Worm (Caenorhabditis elegans) whole organism, late embryonic: ENCODE results near the gene str-246.

Experiments used
- C08G9.2 ChIP-seq: sonication (generic microtip); optimal IDR thresholded peaks from 2 replicates; lab custom pipeline; 2016; ENCODE audit warnings: mild to moderate bottlenecking, missing genetic modification characterization, moderate library complexity, missing compliant biosample characterization
- F13H6.1 ChIP-seq: sonication (generic microtip); optimal IDR thresholded peaks from 2 replicates; lab custom pipeline; 2016; ENCODE audit warnings: missing genetic modification characterization, missing compliant biosample characterization
- K02D7.2 ChIP-seq: sonication (generic microtip); optimal IDR thresholded peaks from 2 replicates; lab custom pipeline; 2017; ENCODE audit warnings: mild to moderate bottlenecking, missing genetic modification characterization, missing compliant biosample characterization
- Y22D7AL.16 ChIP-seq: sonication (generic microtip); optimal IDR thresholded peaks from 2 replicates; lab custom pipeline; 2016; ENCODE audit warnings: missing genetic modification characterization, missing compliant biosample characterization
- ahr-1 ChIP-seq: sonication (generic microtip); optimal IDR thresholded peaks from 2 replicates; lab custom pipeline; 2016; ENCODE audit warnings: missing genetic modification characterization, missing compliant biosample characterization
- ceh-18 ChIP-seq: sonication (generic microtip); optimal IDR thresholded peaks from 2 replicates; lab custom pipeline; 2016; ENCODE audit warnings: missing genetic modification characterization, missing compliant biosample characterization
- ceh-19 ChIP-seq: fragments of 200-800 bp; sonication (Bioruptor generic); optimal IDR thresholded peaks from 2 replicates; lab custom pipeline; 2018; ENCODE audit warnings: mild to moderate bottlenecking, missing genetic modification characterization, missing compliant biosample characterization
- ceh-2 ChIP-seq: sonication (generic microtip); optimal IDR thresholded peaks from 2 replicates; lab custom pipeline; 2016; ENCODE audit warnings: missing genotype, missing genetic modification characterization, missing compliant biosample characterization
- ceh-24 ChIP-seq: sonication (generic microtip); optimal IDR thresholded peaks from 2 replicates; lab custom pipeline; 2016; ENCODE audit warnings: mild to moderate bottlenecking, missing genetic modification characterization, missing compliant biosample characterization
- ceh-30 ChIP-seq: fragments of 150-350 bp; optimal IDR thresholded peaks from 2 replicates; lab custom pipeline; 2014; ENCODE audit warnings: missing biosample characterization, missing genetic modification characterization
- ceh-45 ChIP-seq: fragments of 200-800 bp; sonication (Bioruptor generic); IDR thresholded peaks from 2 replicates; pipeline ENCODE4 v1.3.6; 2022; ENCODE audit warnings: missing genetic modification reagents, missing genetic modification characterization, missing compliant biosample characterization
- ceh-48 ChIP-seq: sonication (generic microtip); optimal IDR thresholded peaks from 2 replicates; lab custom pipeline; 2016; ENCODE audit warnings: missing genetic modification characterization, inconsistent platforms, missing compliant biosample characterization
- ceh-6 ChIP-seq: fragments of 200-800 bp; sonication (Bioruptor generic); optimal IDR thresholded peaks from 2 replicates; lab custom pipeline; 2018; ENCODE audit warnings: mild to moderate bottlenecking, missing genetic modification characterization, missing compliant biosample characterization
- che-1 ChIP-seq: sonication (generic microtip); optimal IDR thresholded peaks from 2 replicates; lab custom pipeline; 2016; ENCODE audit warnings: mild to moderate bottlenecking, missing genetic modification characterization, missing compliant biosample characterization
- dmd-4 ChIP-seq: sonication (generic microtip); optimal IDR thresholded peaks from 2 replicates; lab custom pipeline; 2016; ENCODE audit warnings: borderline replicate concordance, missing genetic modification characterization, missing compliant biosample characterization
- elt-2 ChIP-seq: sonication (generic microtip); optimal IDR thresholded peaks from 2 replicates; lab custom pipeline; 2016; ENCODE audit warnings: missing genetic modification reagents, missing genetic modification characterization, missing compliant biosample characterization
- ets-4 ChIP-seq: sonication (generic microtip); optimal IDR thresholded peaks from 2 replicates; lab custom pipeline; 2016; ENCODE audit warnings: missing genetic modification characterization, missing compliant biosample characterization
- eyg-1 ChIP-seq: sonication (generic microtip); optimal IDR thresholded peaks from 2 replicates; lab custom pipeline; 2016; ENCODE audit warnings: missing genotype, missing genetic modification characterization, missing compliant biosample characterization
- fax-1 ChIP-seq: sonication (generic microtip); optimal IDR thresholded peaks from 2 replicates; lab custom pipeline; 2016; ENCODE audit warnings: missing genotype, missing genetic modification characterization, missing compliant biosample characterization
- gmeb-2 ChIP-seq: sonication (generic microtip); optimal IDR thresholded peaks from 2 replicates; lab custom pipeline; 2016; ENCODE audit warnings: missing genetic modification characterization, inconsistent platforms, missing compliant biosample characterization
- hlh-6 ChIP-seq: sonication (generic microtip); optimal IDR thresholded peaks from 2 replicates; lab custom pipeline; 2016; ENCODE audit warnings: missing genotype, missing genetic modification characterization, missing compliant biosample characterization
- hlh-8 ChIP-seq: sonication (generic microtip); optimal IDR thresholded peaks from 2 replicates; lab custom pipeline; 2016; ENCODE audit warnings: missing genotype, missing genetic modification characterization, missing compliant biosample characterization
- lim-6 ChIP-seq: sonication (generic microtip); optimal IDR thresholded peaks from 2 replicates; lab custom pipeline; 2016; ENCODE audit warnings: missing genetic modification characterization, missing compliant biosample characterization
- lin-11 ChIP-seq: fragments of 200-800 bp; sonication (Bioruptor generic); optimal IDR thresholded peaks from 2 replicates; lab custom pipeline; 2018; ENCODE audit warnings: mild to moderate bottlenecking, missing genetic modification characterization, missing compliant biosample characterization
- madf-2 ChIP-seq: sonication (generic microtip); optimal IDR thresholded peaks from 2 replicates; lab custom pipeline; 2017; ENCODE audit warnings: missing genetic modification characterization, missing compliant biosample characterization
- mec-3 ChIP-seq: sonication (generic microtip); optimal IDR thresholded peaks from 2 replicates; lab custom pipeline; 2016; ENCODE audit warnings: borderline replicate concordance, missing genetic modification characterization, missing compliant biosample characterization
- nfya-1 ChIP-seq: sonication (generic microtip); optimal IDR thresholded peaks from 2 replicates; lab custom pipeline; 2017; ENCODE audit warnings: missing genetic modification characterization, mild to moderate bottlenecking, missing compliant biosample characterization, antibody characterized with exemption, moderate library complexity
- nhr-232 ChIP-seq: sonication (generic microtip); optimal IDR thresholded peaks from 2 replicates; lab custom pipeline; 2016; ENCODE audit warnings: missing genetic modification characterization, missing compliant biosample characterization
- npax-4 ChIP-seq: sonication (generic microtip); optimal IDR thresholded peaks from 2 replicates; lab custom pipeline; 2016; ENCODE audit warnings: missing genetic modification characterization, missing compliant biosample characterization
- pat-9 ChIP-seq: fragments of 200-800 bp; sonication (Bioruptor generic); optimal IDR thresholded peaks from 2 replicates; lab custom pipeline; 2018; ENCODE audit warnings: mild to moderate bottlenecking, missing genetic modification characterization, moderate library complexity, missing compliant biosample characterization
- pha-2 ChIP-seq: sonication (generic microtip); optimal IDR thresholded peaks from 2 replicates; lab custom pipeline; 2017; ENCODE audit warnings: mild to moderate bottlenecking, missing genetic modification characterization, missing compliant biosample characterization
- pha-4 ChIP-seq: fragments of 150-350 bp; optimal IDR thresholded peaks from 2 replicates; lab custom pipeline; 2018; ENCODE audit warnings: missing biosample characterization, missing genetic modification reagents, missing genetic modification characterization
- pqm-1 ChIP-seq: sonication (generic microtip); optimal IDR thresholded peaks from 2 replicates; lab custom pipeline; 2016; ENCODE audit warnings: missing genetic modification characterization, missing compliant biosample characterization
- pros-1 ChIP-seq: fragments of 150-350 bp; optimal IDR thresholded peaks from 2 replicates; lab custom pipeline; 2014; ENCODE audit warnings: missing biosample characterization, missing genetic modification reagents, missing genetic modification characterization
- rnt-1 ChIP-seq: sonication (generic microtip); optimal IDR thresholded peaks from 2 replicates; lab custom pipeline; 2016; ENCODE audit warnings: missing genetic modification characterization, missing compliant biosample characterization
- sdc-2 ChIP-seq: sonication (generic microtip); optimal IDR thresholded peaks from 2 replicates; lab custom pipeline; 2016; ENCODE audit warnings: missing genotype, missing genetic modification characterization, missing compliant biosample characterization
- tbx-2 ChIP-seq: sonication (generic microtip); optimal IDR thresholded peaks from 2 replicates; lab custom pipeline; 2016; ENCODE audit warnings: missing genetic modification characterization, missing compliant biosample characterization
- tbx-7 ChIP-seq: sonication (generic microtip); optimal IDR thresholded peaks from 2 replicates; lab custom pipeline; 2016; ENCODE audit warnings: missing genotype, missing genetic modification characterization, missing compliant biosample characterization
- ttx-3 ChIP-seq: sonication (generic microtip); optimal IDR thresholded peaks from 2 replicates; lab custom pipeline; 2016; ENCODE audit warnings: missing genetic modification reagents, missing genetic modification characterization, missing compliant biosample characterization
- unc-3 ChIP-seq, 2 experiments: fragments of 200-800 bp in 1 of 2; sonication (Bioruptor generic) in 1 of 2; sonication (generic microtip) in 1 of 2; conservative IDR thresholded peaks in 1 of 2; optimal IDR thresholded peaks in 1 of 2; 2 replicates each; pipeline versions ENCODE4 v1.3.6 to Lab custom; 2016 to 2022; ENCODE audit warnings: missing compliant biosample characterization in 2 of 2, missing genetic modification characterization in 2 of 2, missing genetic modification reagents in 1 of 2
- unc-55 ChIP-seq: sonication (generic microtip); optimal IDR thresholded peaks from 2 replicates; lab custom pipeline; 2017; ENCODE audit warnings: missing biosample characterization, missing genetic modification reagents, missing genetic modification characterization
- unc-86 ChIP-seq: sonication (generic microtip); optimal IDR thresholded peaks from 2 replicates; lab custom pipeline; 2016; ENCODE audit warnings: missing genetic modification characterization, missing compliant biosample characterization
- ztf-16 ChIP-seq: sonication (generic microtip); optimal IDR thresholded peaks from 2 replicates; lab custom pipeline; 2017; ENCODE audit warnings: missing genetic modification characterization, missing compliant biosample characterization

str-246 gene

DNA sequence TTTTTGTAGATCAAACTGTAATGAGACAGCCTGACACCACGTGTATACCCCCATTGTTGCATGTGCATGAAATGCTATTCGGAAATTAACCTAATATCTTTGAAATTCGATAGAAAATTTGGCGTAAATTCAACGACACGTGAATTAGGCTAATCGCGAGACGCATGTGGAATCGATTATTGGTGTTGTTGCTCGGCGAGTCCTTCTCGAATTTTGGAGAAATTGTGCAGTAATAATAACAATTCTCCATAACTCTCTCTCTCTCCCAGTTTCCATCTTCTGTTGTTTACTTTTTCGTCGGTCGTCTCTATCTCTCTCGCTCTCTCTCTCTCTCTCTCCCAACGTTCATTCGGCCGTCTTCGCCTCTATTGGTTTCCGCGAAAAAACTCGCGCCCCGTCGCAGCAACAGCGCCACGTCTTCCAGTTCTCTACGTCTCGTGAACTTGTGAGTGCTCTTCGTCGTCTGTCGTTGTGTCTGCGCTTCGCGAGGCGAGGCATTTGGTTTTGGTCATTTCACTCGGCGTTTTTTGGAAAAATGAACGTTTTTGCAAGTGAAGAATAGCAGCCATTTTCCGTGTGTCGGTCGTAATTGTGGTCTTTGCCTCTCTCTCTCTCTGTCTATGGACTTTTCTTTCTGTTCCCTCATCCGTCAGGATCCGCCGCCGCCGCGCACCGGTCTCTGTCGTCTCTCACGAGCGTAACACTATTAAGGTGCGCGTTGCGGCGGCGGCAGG lies 22.8 kb upstream of the str-246 start (continued):
- TF ChIP-seq ceh-6 (GFP tag; lab: Kevin White, UChicago) (no peak), unc-55 (GFP tag; lab: Kevin White, UChicago) (peak; percentile 31), ceh-45 (GFP tag; lab: Robert Waterston, UW) (no peak), lim-6 (tag; lab: Kevin White, UChicago) (no peak)
- TF ChIP-seq, all 69 proteins: peak for 8

DNA sequence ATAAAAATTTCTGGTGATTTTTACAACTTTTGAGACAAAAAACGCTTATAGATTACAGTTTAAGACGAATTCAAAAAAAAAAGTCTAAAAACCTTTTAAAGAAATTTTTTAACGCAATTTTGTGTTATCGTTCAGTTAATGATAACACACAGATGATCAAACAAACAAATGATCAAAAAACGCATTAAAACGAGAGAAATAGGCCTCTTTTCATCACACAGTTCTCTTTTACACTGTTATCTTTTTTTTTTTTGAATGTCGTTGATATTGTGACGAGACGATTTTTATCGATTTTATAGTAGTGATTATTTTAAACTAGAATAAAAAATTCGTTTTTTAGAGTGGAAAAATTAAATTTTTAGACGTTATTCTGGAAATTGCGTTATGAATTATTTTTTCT lies 17.7 kb upstream of the str-246 start:
- TF ChIP-seq pat-9 (tag; lab: Kevin White, UChicago) (no peak), elt-2 (peak; percentile 71), ahr-1 (tag; lab: Kevin White, UChicago) (no peak), F13H6.1 (tag; lab: Kevin White, UChicago) (no peak), fax-1 (no peak), unc-3 (GFP tag; conservative IDR thresholded peaks at IDR 0.05; lab: Robert Waterston, UW) (no peak), unc-3 (tag; optimal IDR thresholded peaks at IDR 0.05; lab: Kevin White, UChicago) (no peak), Y22D7AL.16 (tag; lab: Kevin White, UChicago) (no peak)

DNA sequence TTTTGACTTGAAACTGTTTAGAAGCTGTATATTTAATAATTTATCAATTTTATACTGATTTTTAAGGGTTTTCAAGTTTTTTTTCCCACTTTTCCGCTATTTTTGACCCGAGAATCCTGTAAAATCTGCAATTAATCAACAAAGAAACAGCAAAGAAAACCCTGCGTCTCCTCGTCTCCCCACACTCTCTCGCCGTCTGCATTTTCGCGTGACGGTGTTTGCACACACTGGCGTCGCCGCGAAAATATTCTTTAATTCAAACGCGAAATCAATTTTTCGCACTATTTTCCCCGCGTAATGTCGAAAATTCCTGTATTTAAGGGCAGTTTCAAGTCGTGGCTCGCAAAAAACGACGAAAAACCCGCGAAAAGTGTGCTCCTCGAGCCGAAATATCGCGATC lies 14.2 kb upstream of the str-246 start, which contains the start of gene rsa-2:
Gene rsa-2, plus strand, starts transcription at position 221 of the 400 bp plus-strand sequence.
- peak; percentile 21 for TF ChIP-seq tbx-2
- TF ChIP-seq pha-4, result no peak
- peak; percentile 20 for TF ChIP-seq ceh-30
- peak; percentile 34 for TF ChIP-seq elt-2
- TF ChIP-seq ttx-3 (tag; lab: Kevin White, UChicago), result no peak
- peak; percentile 24 for TF ChIP-seq nfya-1 (tag; lab: Kevin White, UChicago)
- TF ChIP-seq, all 69 proteins: peak for 4

DNA sequence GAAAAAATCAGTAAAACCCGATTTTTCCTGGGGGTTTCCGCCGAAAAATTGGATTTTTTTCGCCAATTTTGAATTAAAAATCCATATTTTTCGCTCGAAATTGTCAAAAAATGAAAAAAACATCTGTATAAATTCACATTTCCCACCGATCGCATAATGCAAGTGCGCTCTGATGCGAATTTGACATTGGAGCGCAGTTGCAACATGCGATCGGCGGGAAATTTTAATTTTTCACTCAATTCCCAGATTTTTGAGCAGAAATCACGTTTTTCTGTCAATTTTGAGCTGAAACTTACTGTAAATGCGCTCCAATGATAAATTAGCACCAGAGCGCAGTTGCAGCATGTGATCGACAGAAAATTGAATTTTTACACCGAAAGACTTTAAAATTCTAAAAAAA lies 12.9 kb upstream of the str-246 start:
- no peak for TF ChIP-seq C08G9.2 (tag; lab: Kevin White, UChicago)
- no peak for TF ChIP-seq ets-4 (tag; lab: Kevin White, UChicago)
- TF ChIP-seq pha-2, result no peak
- no peak for TF ChIP-seq npax-4 (tag; lab: Kevin White, UChicago)
- TF ChIP-seq eyg-1, result no peak
- no peak for TF ChIP-seq elt-2
- no peak for TF ChIP-seq ceh-2
- TF ChIP-seq tbx-7, result no peak

DNA sequence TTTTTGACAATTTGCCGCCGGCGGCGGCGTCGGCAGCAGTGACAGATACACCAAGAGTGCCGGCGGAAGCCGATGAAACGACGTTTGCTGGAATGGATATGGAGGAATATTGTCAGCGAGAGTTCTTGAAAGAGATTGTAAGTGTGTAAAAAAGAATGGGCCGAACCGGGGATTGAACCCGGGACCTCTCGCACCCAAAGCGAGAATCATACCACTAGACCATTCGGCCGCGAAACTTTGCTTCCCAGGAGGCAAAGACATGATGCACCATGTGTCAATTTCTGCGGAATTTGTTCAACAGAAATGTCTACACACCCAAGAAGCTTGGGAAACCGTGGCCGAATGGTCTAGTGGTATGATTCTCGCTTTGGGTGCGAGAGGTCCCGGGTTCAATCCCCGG lies 10.8 kb upstream of the str-246 start:
- no peak for TF ChIP-seq hlh-6
- peak; percentile 5 for TF ChIP-seq tbx-2
- no peak for TF ChIP-seq madf-2 (tag; lab: Kevin White, UChicago)
- TF ChIP-seq ceh-6 (GFP tag; lab: Kevin White, UChicago), result no peak
- TF ChIP-seq mec-3, result no peak
- peak; percentile 48 for TF ChIP-seq nfya-1 (tag; lab: Kevin White, UChicago)
- TF ChIP-seq che-1 (tag; lab: Kevin White, UChicago), result no peak
- no peak for TF ChIP-seq fax-1
- TF ChIP-seq rnt-1 (tag; lab: Kevin White, UChicago), result no peak
- peak; percentile 23 for TF ChIP-seq ceh-19 (GFP tag; lab: Kevin White, UChicago)
- no peak for TF ChIP-seq ceh-24 (tag; lab: Kevin White, UChicago)
- no peak for TF ChIP-seq tbx-7
- TF ChIP-seq nhr-232 (tag; lab: Kevin White, UChicago), result no peak
- TF ChIP-seq hlh-8, result no peak
- TF ChIP-seq ztf-16 (tag; lab: Kevin White, UChicago), result no peak
- TF ChIP-seq unc-86 (tag; lab: Kevin White, UChicago), result no peak
- no peak for TF ChIP-seq sdc-2 (tag; lab: Kevin White, UChicago)
- TF ChIP-seq ceh-48 (tag; lab: Kevin White, UChicago), result no peak
- TF ChIP-seq lin-11 (tag; lab: Kevin White, UChicago), result no peak
- no peak for TF ChIP-seq dmd-4 (tag; lab: Kevin White, UChicago)
- TF ChIP-seq pqm-1 (tag; lab: Kevin White, UChicago), result no peak
- no peak for TF ChIP-seq eyg-1
- no peak for TF ChIP-seq K02D7.2
- 0 out of 2 replicates have a peak, but pooled peaks have one; percentile 26 for TF ChIP-seq unc-3 (GFP tag; conservative IDR thresholded peaks at IDR 0.05; lab: Robert Waterston, UW)
- no peak for TF ChIP-seq unc-3 (tag; optimal IDR thresholded peaks at IDR 0.05; lab: Kevin White, UChicago)
- no peak for TF ChIP-seq Y22D7AL.16 (tag; lab: Kevin White, UChicago)
- no peak for TF ChIP-seq ahr-1 (tag; lab: Kevin White, UChicago)
- no peak for TF ChIP-seq gmeb-2
- TF ChIP-seq pros-1 (tag; lab: Kevin White, UChicago), result no peak
- TF ChIP-seq ceh-18, result peak; percentile 5
